Worm (Caenorhabditis elegans): Measurements from ENCODE around the gene F16G10.7.

F16G10.7 gene

DNA sequence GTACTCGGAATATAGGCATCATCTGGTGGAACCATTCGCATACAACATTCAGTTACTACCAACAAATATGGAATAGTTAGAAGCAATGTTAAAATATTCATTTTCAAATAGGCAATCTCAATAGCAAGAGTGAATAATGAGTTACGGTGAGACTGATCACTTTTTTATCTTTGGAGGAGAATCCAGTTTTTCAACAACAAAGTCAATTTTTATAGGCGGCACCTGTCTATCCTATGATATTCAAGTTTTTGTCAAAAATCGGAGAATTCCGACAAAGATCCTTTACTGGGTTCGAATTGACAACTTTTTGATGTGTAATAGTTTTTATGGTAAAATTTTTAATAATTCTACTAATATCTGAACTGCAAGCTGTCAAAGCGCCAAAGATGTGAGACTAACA, 13.7 kb upstream of the F16G10.7 start, which contains the start of gene F16G10.11:
Gene F16G10.11, minus strand, starts transcription at position 101 of the 400 bp plus-strand sequence.
- no peak for TF ChIP-seq ama-1 (optimal IDR thresholded peaks at IDR 0.05)
- TF ChIP-seq npax-4 (tag; optimal IDR thresholded peaks at IDR 0.05), result no peak
- TF ChIP-seq ceh-30 (tag; optimal IDR thresholded peaks at IDR 0.05), result no peak
- TF ChIP-seq dmd-4 (tag; optimal IDR thresholded peaks at IDR 0.05; ENCODE audit: borderline replicate concordance), result no peak
- TF ChIP-seq unc-86 (tag; optimal IDR thresholded peaks at IDR 0.05), result no peak
- TF ChIP-seq rnt-1 (tag; optimal IDR thresholded peaks at IDR 0.05), result no peak
- TF ChIP-seq che-1 (tag; optimal IDR thresholded peaks at IDR 0.05), result no peak
- TF ChIP-seq pag-3 (tag; optimal IDR thresholded peaks at IDR 0.05; ENCODE audit: borderline replicate concordance), result no peak
- TF ChIP-seq C08G9.2 (tag; optimal IDR thresholded peaks at IDR 0.05), result no peak
- TF ChIP-seq C38D4.7 (GFP tag; optimal IDR thresholded peaks at IDR 0.05), result no peak
- no peak for TF ChIP-seq T23F11.4 (GFP tag; optimal IDR thresholded peaks at IDR 0.05)
- TF ChIP-seq sdc-2 (tag; optimal IDR thresholded peaks at IDR 0.05), result no peak
- no peak for TF ChIP-seq ets-4 (tag; optimal IDR thresholded peaks at IDR 0.05)
- no peak for TF ChIP-seq unc-55 (GFP tag; optimal IDR thresholded peaks at IDR 0.05)
- no peak for TF ChIP-seq ceh-22 (tag; optimal IDR thresholded peaks at IDR 0.05)
- TF ChIP-seq fkh-6 (tag; optimal IDR thresholded peaks at IDR 0.05), result no peak

DNA sequence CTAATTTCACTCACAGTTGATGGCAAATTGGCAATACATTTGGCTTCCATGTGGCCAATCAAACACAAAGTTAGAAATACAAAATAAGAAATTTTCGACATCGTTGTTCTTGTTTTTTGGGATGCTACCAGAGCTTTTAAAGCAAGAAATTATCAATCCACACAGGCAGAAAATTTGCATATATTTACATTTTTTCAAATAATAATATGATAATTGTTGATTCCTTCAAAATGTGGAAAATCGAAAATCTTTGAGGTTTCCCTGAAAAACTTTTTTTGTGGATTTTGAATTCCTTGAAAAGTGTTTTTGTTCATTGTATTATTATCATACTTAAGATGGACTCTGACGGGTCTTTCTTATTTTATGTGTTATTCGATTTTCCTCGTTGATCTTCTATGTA, 10.8 kb upstream of the F16G10.7 start, which contains the start of gene F16G10.10:
Gene F16G10.10, minus strand, starts transcription at position 101 of the 400 bp plus-strand sequence.
- TF ChIP-seq T23F11.4 (GFP tag; optimal IDR thresholded peaks at IDR 0.05) (no peak), unc-55 (GFP tag; optimal IDR thresholded peaks at IDR 0.05) (no peak), dmd-4 (tag; optimal IDR thresholded peaks at IDR 0.05; ENCODE audit: borderline replicate concordance) (no peak), tbx-7 (tag; optimal IDR thresholded peaks at IDR 0.05) (no peak), ttx-3 (tag; optimal IDR thresholded peaks at IDR 0.05) (no peak), K02D7.2 (tag; optimal IDR thresholded peaks at IDR 0.05) (no peak), hlh-15 (tag; optimal IDR thresholded peaks at IDR 0.05) (no peak), ref-2 (tag; optimal IDR thresholded peaks at IDR 0.05) (no peak), zip-5 (tag; optimal IDR thresholded peaks at IDR 0.05) (no peak), nhr-11 (tag; optimal IDR thresholded peaks at IDR 0.05) (no peak), ceh-48 (tag; optimal IDR thresholded peaks at IDR 0.05) (no peak)

DNA sequence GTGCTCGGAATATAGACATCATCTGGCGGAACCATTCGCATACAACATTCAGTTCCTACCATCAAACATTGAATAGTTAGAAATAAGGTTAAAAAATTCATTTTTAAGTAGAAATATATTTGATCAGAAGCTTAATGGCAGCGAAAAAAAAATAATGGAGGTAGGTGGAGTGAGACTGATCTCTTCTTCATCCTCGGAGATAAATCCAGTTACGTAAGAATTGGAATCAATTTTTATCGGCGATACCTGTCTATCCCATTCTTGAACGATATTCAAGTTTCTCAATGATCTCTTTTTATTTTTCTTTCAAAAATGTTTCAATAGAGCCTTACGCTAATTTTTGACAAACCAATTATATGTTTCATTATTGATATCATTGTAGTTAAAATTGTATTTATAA, 5.4 kb upstream of the F16G10.7 start, which contains the start of gene F16G10.9:
Gene F16G10.9, minus strand, starts transcription at position 101 of the 400 bp plus-strand sequence.
- TF ChIP-seq ceh-45 (GFP tag; IDR thresholded peaks at IDR 0.05) (no peak), mec-3 (tag; optimal IDR thresholded peaks at IDR 0.05; ENCODE audit: borderline replicate concordance) (no peak), pqm-1 (tag; optimal IDR thresholded peaks at IDR 0.05) (no peak), hlh-6 (tag; optimal IDR thresholded peaks at IDR 0.05) (no peak)

DNA sequence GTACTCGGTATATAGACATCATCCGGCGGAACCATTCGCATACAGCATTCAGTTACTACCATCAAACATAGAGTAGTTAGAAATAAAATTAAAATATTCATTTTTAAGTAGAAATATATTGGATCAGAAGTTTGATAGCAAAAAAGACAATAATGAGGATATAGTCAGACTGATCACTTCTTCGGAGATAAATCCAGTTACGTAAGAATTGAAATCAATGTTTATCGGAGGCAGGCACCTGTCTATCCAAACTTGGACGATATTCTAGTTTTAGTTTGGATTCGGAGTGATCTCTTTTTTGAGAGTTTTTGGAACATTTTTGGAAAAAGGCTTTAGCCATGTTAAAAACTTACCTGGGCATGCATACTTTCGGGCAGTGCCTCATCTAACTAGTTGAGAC, 3.3 kb upstream of the F16G10.7 start, which contains the start of gene F16G10.8:
Gene F16G10.8, minus strand, starts transcription at position 101 of the 400 bp plus-strand sequence.
- TF ChIP-seq unc-42 (tag; optimal IDR thresholded peaks at IDR 0.05) (no peak), zip-5 (tag; optimal IDR thresholded peaks at IDR 0.05) (no peak), unc-86 (tag; optimal IDR thresholded peaks at IDR 0.05) (no peak), pha-2 (tag; optimal IDR thresholded peaks at IDR 0.05) (no peak), unc-3 (GFP tag; conservative IDR thresholded peaks at IDR 0.05) (no peak), unc-3 (tag; optimal IDR thresholded peaks at IDR 0.05) (no peak), ceh-48 (tag; optimal IDR thresholded peaks at IDR 0.05) (no peak), pros-1 (tag; optimal IDR thresholded peaks at IDR 0.05) (no peak), ztf-16 (tag; optimal IDR thresholded peaks at IDR 0.05) (no peak), T23F11.4 (GFP tag; optimal IDR thresholded peaks at IDR 0.05) (no peak), pha-4 (tag; optimal IDR thresholded peaks at IDR 0.05) (no peak), gmeb-2 (tag; optimal IDR thresholded peaks at IDR 0.05) (no peak), fkh-6 (tag; optimal IDR thresholded peaks at IDR 0.05) (no peak), K02D7.2 (tag; optimal IDR thresholded peaks at IDR 0.05) (no peak), nfya-1 (tag; optimal IDR thresholded peaks at IDR 0.05) (no peak), nhr-232 (tag; optimal IDR thresholded peaks at IDR 0.05) (no peak), eyg-1 (tag; optimal IDR thresholded peaks at IDR 0.05) (no peak), ceh-6 (GFP tag; optimal IDR thresholded peaks at IDR 0.05) (no peak), ceh-24 (tag; optimal IDR thresholded peaks at IDR 0.05) (no peak)
